Fruit fly (Drosophila melanogaster) whole organism, pupa: ENCODE measurements around the gene asp.

Experiments used
- EcR ChIP-seq: fragments of 200-800 bp; sonication (Bioruptor generic); optimal IDR thresholded peaks from 3 replicates; lab custom pipeline; 2019; ENCODE audit warnings: missing biosample characterization, missing genetic modification characterization, mild to moderate bottlenecking, moderate library complexity, missing genetic modification reagents
- Ets98B ChIP-seq: fragments of 200-800 bp; sonication (Bioruptor generic); IDR thresholded peaks from 2 replicates; pipeline ENCODE4 v1.3.6; 2022; ENCODE audit warnings: missing biosample characterization, missing genetic modification characterization

- TF ChIP-seq Ets98B (GFP tag; lab: Robert Waterston, UW) (no peak), EcR (no peak)
These were observed 36.4 kb upstream of the asp start, which contains the start of gene Polr2L for dm6 chr3R:24717289-24717688.
